Fruit fly (Drosophila melanogaster) whole organism, adult: ENCODE data around the gene VhaAC39-1.

Source experiments
- CG12768 ChIP-seq: fragments of 200-800 bp; sonication (Bioruptor generic); optimal IDR thresholded peaks from 2 replicates; lab custom pipeline; 2017; ENCODE audit warnings: missing biosample characterization, missing genetic modification characterization, mild to moderate bottlenecking, moderate library complexity, missing genetic modification reagents
- CG14711 ChIP-seq: fragments of 200-800 bp; sonication (Bioruptor generic); optimal IDR thresholded peaks from 2 replicates; lab custom pipeline; 2018; ENCODE audit warnings: missing biosample characterization, mild to moderate bottlenecking, missing genetic modification characterization, moderate library complexity
- CG1620 ChIP-seq: fragments of 200-800 bp; sonication (Bioruptor generic); optimal IDR thresholded peaks from 2 replicates; lab custom pipeline; 2016; ENCODE audit warnings: missing biosample characterization, missing genetic modification characterization
- CG5204 ChIP-seq: fragments of 200-800 bp; sonication (Bioruptor generic); optimal IDR thresholded peaks from 2 replicates; lab custom pipeline; 2016; ENCODE audit warnings: missing biosample characterization, missing genetic modification characterization
- CG7045 ChIP-seq: fragments of 200-800 bp; sonication (Bioruptor generic); optimal IDR thresholded peaks from 2 replicates; lab custom pipeline; 2017; ENCODE audit warnings: missing biosample characterization, mild to moderate bottlenecking, missing genetic modification characterization
- Crg-1 ChIP-seq: fragments of 200-800 bp; sonication (Bioruptor generic); optimal IDR thresholded peaks from 2 replicates; lab custom pipeline; 2016; ENCODE audit warnings: missing biosample characterization, missing genetic modification characterization
- Mnt ChIP-seq: fragments of 200-800 bp; sonication (Bioruptor generic); optimal IDR thresholded peaks from 2 replicates; lab custom pipeline; 2016; ENCODE audit warnings: missing biosample characterization, mild to moderate bottlenecking, missing genetic modification characterization
- cnc ChIP-seq, 2 experiments: fragments of >200 bp; optimal IDR thresholded peaks; 2 replicates each; lab custom pipeline; 2017
- kay ChIP-seq: fragments of 200-800 bp; sonication (Bioruptor generic); peaks from one replicate; lab custom pipeline; 2016; ENCODE audit warnings: missing biosample characterization, missing genetic modification characterization, borderline replicate concordance
- ovo ChIP-seq: fragments of 200-800 bp; sonication (Bioruptor generic); optimal IDR thresholded peaks from 2 replicates; lab custom pipeline; 2016; ENCODE audit warnings: missing biosample characterization, missing genetic modification characterization
- toe ChIP-seq: fragments of 200-800 bp; sonication (Bioruptor generic); optimal IDR thresholded peaks from 2 replicates; lab custom pipeline; 2016; ENCODE audit warnings: missing biosample characterization, missing genetic modification characterization

DNA sequence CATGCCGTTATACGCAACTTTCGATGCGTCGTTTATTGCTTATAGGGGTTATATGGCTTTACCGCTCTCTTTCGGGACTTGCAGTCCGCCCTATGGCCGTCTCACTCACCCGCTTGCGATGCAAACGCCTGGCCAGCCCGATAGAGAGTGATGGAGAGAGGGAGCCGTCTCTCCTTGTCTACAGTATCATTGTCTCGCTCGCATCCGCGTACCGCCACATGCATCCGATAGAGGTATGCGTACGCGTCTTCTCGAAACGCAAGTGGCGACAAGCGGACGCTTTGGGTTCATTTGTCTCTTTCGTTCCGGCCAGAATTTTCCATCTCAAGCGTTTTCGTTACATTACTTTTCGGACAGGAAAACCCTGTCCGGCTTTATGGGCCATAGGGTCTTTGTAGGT, 19.4 kb upstream of the VhaAC39-1 start:
- TF ChIP-seq CG1620 (GFP tag; lab: Kevin White, UChicago) (no peak), CG7045 (GFP tag; lab: Kevin White, UChicago) (no peak), CG12768 (no peak), toe (GFP tag; lab: Kevin White, UChicago) (no peak), ovo (no peak), cnc (optimal IDR thresholded peaks at IDR 0.05; lab: Kevin White, UChicago) (no peak), kay (GFP tag; lab: Kevin White, UChicago) (no peak), Crg-1 (no peak), Mnt (GFP tag; lab: Kevin White, UChicago) (no peak), CG5204 (no peak), CG14711 (no peak)
